Fruit fly (Drosophila melanogaster) whole organism, prepupa: ENCODE measurements around the gene TwdlW.

Experiments used
- Blimp-1 ChIP-seq: fragments of 200-800 bp; sonication (Bioruptor generic); optimal IDR thresholded peaks from 3 replicates; lab custom pipeline; 2017; ENCODE audit warnings: missing biosample characterization, missing genetic modification characterization, mild to moderate bottlenecking, moderate library complexity, missing genetic modification reagents
- CG10631 ChIP-seq: fragments of 200-800 bp; sonication (Bioruptor generic); optimal IDR thresholded peaks from 2 replicates; lab custom pipeline; 2016; ENCODE audit warnings: missing biosample characterization, missing genetic modification characterization
- CG10669 ChIP-seq: fragments of 200-800 bp; sonication (Bioruptor generic); optimal IDR thresholded peaks from 3 replicates; lab custom pipeline; 2018; ENCODE audit warnings: missing biosample characterization, mild to moderate bottlenecking, missing genetic modification characterization, moderate library complexity
- CG15336 ChIP-seq: fragments of 200-800 bp; sonication (Bioruptor generic); IDR thresholded peaks from 2 replicates; pipeline ENCODE4 v1.3.6; 2022; ENCODE audit warnings: missing biosample characterization, missing genetic modification characterization
- CG1621 ChIP-seq: fragments of 200-800 bp; sonication (Bioruptor generic); optimal IDR thresholded peaks from 3 replicates; lab custom pipeline; 2018; ENCODE audit warnings: missing biosample characterization, mild to moderate bottlenecking, missing genetic modification characterization
- CG16779 ChIP-seq: fragments of 200-800 bp; sonication (Bioruptor generic); optimal IDR thresholded peaks from 3 replicates; lab custom pipeline; 2017; ENCODE audit warnings: missing biosample characterization, mild to moderate bottlenecking, missing genetic modification characterization
- CG31627 ChIP-seq: fragments of 200-800 bp; sonication (Bioruptor generic); optimal IDR thresholded peaks from 3 replicates; lab custom pipeline; 2016; ENCODE audit warnings: missing biosample characterization, missing genetic modification characterization
- CG34406 ChIP-seq: fragments of 200-800 bp; sonication (Bioruptor generic); optimal IDR thresholded peaks from 3 replicates; lab custom pipeline; 2016; ENCODE audit warnings: missing biosample characterization, missing genetic modification characterization
- CG3919 ChIP-seq: fragments of 200-800 bp; sonication (Bioruptor generic); optimal IDR thresholded peaks from 3 replicates; lab custom pipeline; 2016; ENCODE audit warnings: missing biosample characterization, missing genetic modification characterization
- CG6163 ChIP-seq: fragments of 200-800 bp; sonication (Bioruptor generic); IDR thresholded peaks from 3 replicates; pipeline ENCODE4 v1.3.6; 2022; ENCODE audit warnings: missing biosample characterization, missing genetic modification characterization
- CG6276 ChIP-seq: fragments of 200-800 bp; sonication (Bioruptor generic); optimal IDR thresholded peaks from 2 replicates; lab custom pipeline; 2017; ENCODE audit warnings: missing biosample characterization, mild to moderate bottlenecking, missing genetic modification characterization
- CG6792 ChIP-seq: fragments of 200-800 bp; sonication (Bioruptor generic); optimal IDR thresholded peaks from 3 replicates; lab custom pipeline; 2016; ENCODE audit warnings: missing biosample characterization, missing genetic modification characterization
- CG6808 ChIP-seq: fragments of 200-800 bp; sonication (Bioruptor generic); optimal IDR thresholded peaks from 3 replicates; lab custom pipeline; 2017; ENCODE audit warnings: missing biosample characterization, missing genetic modification characterization, mild to moderate bottlenecking, moderate library complexity, missing genetic modification reagents
- CG8119 ChIP-seq: fragments of 200-800 bp; sonication (Bioruptor generic); IDR thresholded peaks from 3 replicates; pipeline ENCODE4 v1.3.6; 2022; ENCODE audit warnings: missing biosample characterization, missing genetic modification characterization
- CG8632 ChIP-seq: fragments of 200-800 bp; sonication (Bioruptor generic); optimal IDR thresholded peaks from 3 replicates; lab custom pipeline; 2016; ENCODE audit warnings: missing biosample characterization, missing genetic modification characterization
- Eip78C ChIP-seq: fragments of 200-800 bp; sonication (Bioruptor generic); peaks from one replicate; lab custom pipeline; 2016; ENCODE audit warnings: missing biosample characterization, missing genetic modification characterization
- Eip93F ChIP-seq: fragments of 200-800 bp; sonication (Bioruptor generic); optimal IDR thresholded peaks from 2 replicates; lab custom pipeline; 2016; ENCODE audit warnings: missing biosample characterization, mild to moderate bottlenecking, missing genetic modification characterization
- Ets21C ChIP-seq: fragments of 200-800 bp; sonication (Bioruptor generic); optimal IDR thresholded peaks from 3 replicates; lab custom pipeline; 2016; ENCODE audit warnings: missing biosample characterization, missing genetic modification characterization
- Ets96B ChIP-seq: fragments of 200-800 bp; optimal IDR thresholded peaks from 2 replicates; lab custom pipeline; 2019; ENCODE audit warnings: missing biosample characterization, mild to moderate bottlenecking, missing genetic modification characterization, moderate library complexity
- Gug ChIP-seq: fragments of 200-800 bp; sonication (Bioruptor generic); IDR thresholded peaks from 2 replicates; pipeline ENCODE4 v1.3.6; 2022; ENCODE audit warnings: missing biosample characterization, missing genetic modification characterization
- Hr39 ChIP-seq: fragments of 200-800 bp; sonication (Bioruptor generic); optimal IDR thresholded peaks from 2 replicates; lab custom pipeline; 2016; ENCODE audit warnings: missing biosample characterization, missing genetic modification characterization
- Hr4 ChIP-seq: fragments of 200-800 bp; sonication (Bioruptor generic); optimal IDR thresholded peaks from 3 replicates; lab custom pipeline; 2016; ENCODE audit warnings: missing biosample characterization, missing genetic modification characterization
- Lpt ChIP-seq: fragments of 200-800 bp; sonication (Bioruptor generic); optimal IDR thresholded peaks from 3 replicates; lab custom pipeline; 2016; ENCODE audit warnings: missing biosample characterization, missing genetic modification characterization
- Met ChIP-seq: fragments of 200-800 bp; sonication (Bioruptor generic); optimal IDR thresholded peaks from 3 replicates; lab custom pipeline; 2016; ENCODE audit warnings: missing biosample characterization, missing genetic modification characterization
- OdsH ChIP-seq: fragments of 200-800 bp; sonication (Bioruptor generic); optimal IDR thresholded peaks from 3 replicates; lab custom pipeline; 2016; ENCODE audit warnings: missing biosample characterization, missing genetic modification characterization
- Smox ChIP-seq: fragments of 200-800 bp; sonication (Bioruptor generic); optimal IDR thresholded peaks from 3 replicates; lab custom pipeline; 2016; ENCODE audit warnings: missing biosample characterization, missing genetic modification characterization
- Sox102F ChIP-seq: fragments of 200-800 bp; sonication (Bioruptor generic); optimal IDR thresholded peaks from 2 replicates; lab custom pipeline; 2016; ENCODE audit warnings: missing biosample characterization, mild to moderate bottlenecking, missing genetic modification characterization
- Sox14 ChIP-seq: fragments of 200-800 bp; sonication (Bioruptor generic); optimal IDR thresholded peaks from 3 replicates; lab custom pipeline; 2016; ENCODE audit warnings: missing biosample characterization, missing genetic modification characterization
- Sox15 ChIP-seq: fragments of 200-800 bp; sonication (Bioruptor generic); optimal IDR thresholded peaks from 3 replicates; lab custom pipeline; 2016; ENCODE audit warnings: missing biosample characterization, missing genetic modification characterization
- achi ChIP-seq: fragments of 200-800 bp; sonication (Bioruptor generic); optimal IDR thresholded peaks from 3 replicates; lab custom pipeline; 2016; ENCODE audit warnings: missing biosample characterization, missing genetic modification characterization
- acj6 ChIP-seq: fragments of 200-800 bp; sonication (Bioruptor generic); optimal IDR thresholded peaks from 3 replicates; lab custom pipeline; 2016; ENCODE audit warnings: missing biosample characterization, missing genetic modification characterization
- cyc ChIP-seq: fragments of 200-800 bp; sonication (Bioruptor generic); optimal IDR thresholded peaks from 3 replicates; lab custom pipeline; 2016; ENCODE audit warnings: missing biosample characterization, missing genetic modification characterization
- dac ChIP-seq: fragments of 200-800 bp; sonication (Bioruptor generic); optimal IDR thresholded peaks from 2 replicates; lab custom pipeline; 2017; ENCODE audit warnings: missing biosample characterization, mild to moderate bottlenecking, missing genetic modification characterization
- dsx ChIP-seq: fragments of 200-800 bp; optimal IDR thresholded peaks from 3 replicates; lab custom pipeline; 2019; ENCODE audit warnings: missing biosample characterization, mild to moderate bottlenecking, missing genetic modification characterization, moderate library complexity; ENCODE audit not compliant: poor library complexity, severe bottlenecking
- eg ChIP-seq: fragments of 200-800 bp; sonication (Bioruptor generic); IDR thresholded peaks from 3 replicates; pipeline ENCODE4 v1.3.6; 2022; ENCODE audit warnings: missing biosample characterization, missing genetic modification characterization
- esn ChIP-seq: fragments of 200-800 bp; sonication (Bioruptor generic); optimal IDR thresholded peaks from 2 replicates; lab custom pipeline; 2016; ENCODE audit warnings: missing biosample characterization, mild to moderate bottlenecking, missing genetic modification characterization, moderate library complexity
- fd59A ChIP-seq: fragments of 200-800 bp; sonication (Bioruptor generic); optimal IDR thresholded peaks from 2 replicates; lab custom pipeline; 2017; ENCODE audit warnings: missing biosample characterization, mild to moderate bottlenecking, missing genetic modification characterization, missing genetic modification reagents
- fkh ChIP-seq: fragments of 200-800 bp; sonication (Bioruptor generic); optimal IDR thresholded peaks from 3 replicates; lab custom pipeline; 2017; ENCODE audit warnings: missing biosample characterization, mild to moderate bottlenecking, missing genetic modification characterization, moderate library complexity
- lz ChIP-seq: fragments of 200-800 bp; sonication (Bioruptor generic); optimal IDR thresholded peaks from 3 replicates; lab custom pipeline; 2016; ENCODE audit warnings: missing biosample characterization, missing genetic modification characterization
- net ChIP-seq: fragments of 200-800 bp; sonication (Bioruptor generic); optimal IDR thresholded peaks from 3 replicates; lab custom pipeline; 2016; ENCODE audit warnings: missing biosample characterization, missing genetic modification characterization
- pdm3 ChIP-seq: fragments of 200-800 bp; sonication (Bioruptor generic); optimal IDR thresholded peaks from 3 replicates; lab custom pipeline; 2016; ENCODE audit warnings: missing biosample characterization, missing genetic modification characterization
- spab ChIP-seq: fragments of 200-800 bp; sonication (Bioruptor generic); optimal IDR thresholded peaks from 2 replicates; lab custom pipeline; 2017; ENCODE audit warnings: missing biosample characterization, mild to moderate bottlenecking, missing genetic modification characterization, missing genetic modification reagents
- ss ChIP-seq, 2 experiments: fragments of 200-800 bp; sonication (Bioruptor generic); optimal IDR thresholded peaks; 2 replicates in 1 of 2; 3 replicates in 1 of 2; lab custom pipeline; 2017 to 2018; ENCODE audit warnings: mild to moderate bottlenecking in 2 of 2, missing biosample characterization in 2 of 2, missing genetic modification characterization in 2 of 2, moderate library complexity in 1 of 2
- topi ChIP-seq: fragments of 200-800 bp; sonication (Bioruptor generic); optimal IDR thresholded peaks from 3 replicates; lab custom pipeline; 2016; ENCODE audit warnings: missing biosample characterization, missing genetic modification characterization
- vri ChIP-seq: fragments of 200-800 bp; sonication (Bioruptor generic); optimal IDR thresholded peaks from 3 replicates; lab custom pipeline; 2016; ENCODE audit warnings: missing biosample characterization, mild to moderate bottlenecking, missing genetic modification characterization

Gene TwdlW

dm6 chr3R:17151376-17152026 is 9.3 kb upstream of the TwdlW start, which contains the start of gene CG5292 (continued):
- TF ChIP-seq CG3919 (peak; percentile 50), Gug (GFP tag; lab: Robert Waterston, UW) (no peak), CG8632 (GFP tag; lab: Kevin White, UChicago) (peak; percentile 1), pdm3 (GFP tag; lab: Kevin White, UChicago) (no peak), lz (GFP tag; lab: Kevin White, UChicago) (peak; percentile 55), dsx (no peak), dac (no peak), Eip93F (GFP tag; lab: Kevin White, UChicago) (no peak), CG1621 (tag; lab: Kevin White, UChicago) (peak; percentile 28), Met (GFP tag; lab: Kevin White, UChicago) (no peak), acj6 (GFP tag; lab: Kevin White, UChicago) (no peak), Lpt (GFP tag; lab: Kevin White, UChicago) (no peak), Hr4 (GFP tag; lab: Kevin White, UChicago) (peak; percentile 49), net (GFP tag; lab: Kevin White, UChicago) (peak; percentile 51), eg (GFP tag; lab: Robert Waterston, UW) (peak; percentile 74), spab (GFP tag; lab: Kevin White, UChicago) (no peak), fkh (GFP tag; lab: Kevin White, UChicago) (no peak), CG10631 (peak; percentile 34), CG34406 (no peak)

- TF ChIP-seq Met (GFP tag; lab: Kevin White, UChicago) (no peak), dac (no peak), ss (GFP tag; optimal IDR thresholded peaks at IDR 0.05; lab: Kevin White, UChicago) (no peak), Ets96B (no peak), CG15336 (GFP tag; lab: Robert Waterston, UW) (no peak), CG10669 (GFP tag; lab: Kevin White, UChicago) (no peak), CG1621 (tag; lab: Kevin White, UChicago) (no peak)
Measured at dm6 chr3R:17150287-17150686, 8.1 kb upstream of the TwdlW start, which contains the start of gene Smug. Smug (plus strand) TSS chr3R:17150587.

dm6 chr3R:17149080-17149746 is 7.0 kb upstream of the TwdlW start, which contains the start of the genes m-cup and Det:
m-cup (minus strand) TSS chr3R:17149412.
Det (plus strand) TSS chr3R:17149667.
- TF ChIP-seq CG6276 (GFP tag; lab: Kevin White, UChicago) (no peak), Smox (GFP tag; lab: Kevin White, UChicago) (peak; percentile 10), Blimp-1 (GFP tag; lab: Kevin White, UChicago) (no peak), achi (GFP tag; lab: Kevin White, UChicago) (no peak), CG6163 (GFP tag; lab: Robert Waterston, UW) (0 out of 3 replicates have a peak, but pooled peaks have one; percentile 13), CG34406 (no peak), CG6792 (GFP tag; lab: Kevin White, UChicago) (no peak), CG8119 (GFP tag; lab: Robert Waterston, UW) (0 out of 3 replicates have a peak, but pooled peaks have one; percentile 30), Eip93F (GFP tag; lab: Kevin White, UChicago) (no peak), Ets21C (GFP tag; lab: Kevin White, UChicago) (peak; percentile 26), CG8632 (GFP tag; lab: Kevin White, UChicago) (no peak), Sox102F (GFP tag; lab: Kevin White, UChicago) (no peak), cyc (peak; percentile 21), Eip78C (GFP tag; lab: Kevin White, UChicago) (peak; percentile 74), vri (GFP tag; lab: Kevin White, UChicago) (no peak), CG6808 (GFP tag; lab: Kevin White, UChicago) (no peak), eg (GFP tag; lab: Robert Waterston, UW) (no peak), Sox14 (peak; percentile 20), Hr39 (GFP tag; lab: Kevin White, UChicago) (peak; percentile 27), dsx (no peak), net (GFP tag; lab: Kevin White, UChicago) (peak; percentile 0), CG3919 (peak; percentile 29), CG16779 (tag; lab: Kevin White, UChicago) (no peak), Sox15 (no peak), topi (no peak), CG10669 (GFP tag; lab: Kevin White, UChicago) (no peak), OdsH (GFP tag; lab: Kevin White, UChicago) (no peak), fd59A (GFP tag; lab: Kevin White, UChicago) (no peak), pdm3 (GFP tag; lab: Kevin White, UChicago) (peak; percentile 11), CG31627 (GFP tag; lab: Kevin White, UChicago) (peak; percentile 15), esn (GFP tag; lab: Kevin White, UChicago) (no peak)
